Fruit fly (Drosophila melanogaster) whole organism, wandering third instar larva: ENCODE measurements around the gene TfAP-2.

Source experiments
- Abd-B ChIP-seq: fragments of >200 bp; optimal IDR thresholded peaks from 2 replicates; lab custom pipeline; 2017; ENCODE audit warnings: missing biosample characterization, missing genetic modification characterization
- Dfd ChIP-seq: fragments of >200 bp; optimal IDR thresholded peaks from 2 replicates; lab custom pipeline; 2017; ENCODE audit warnings: missing biosample characterization, missing genetic modification characterization
- GATAd ChIP-seq: sonication (Bioruptor generic); optimal IDR thresholded peaks from 2 replicates; lab custom pipeline; 2016; ENCODE audit warnings: missing biosample characterization, missing genetic modification characterization
- dmrt93B ChIP-seq: fragments of 200-800 bp; sonication (Bioruptor generic); optimal IDR thresholded peaks from 2 replicates; lab custom pipeline; 2018; ENCODE audit warnings: missing biosample characterization, mild to moderate bottlenecking, missing genetic modification characterization
- ey ChIP-seq: fragments of 200-800 bp; sonication (Bioruptor generic); optimal IDR thresholded peaks from 2 replicates; lab custom pipeline; 2016; ENCODE audit warnings: missing biosample characterization, missing genetic modification characterization
- h ChIP-seq: fragments of 200-800 bp; sonication (Bioruptor generic); optimal IDR thresholded peaks from 3 replicates; lab custom pipeline; 2016; ENCODE audit warnings: missing biosample characterization, mild to moderate bottlenecking, missing genetic modification characterization
- lola ChIP-seq: fragments of >200 bp; optimal IDR thresholded peaks from 2 replicates; lab custom pipeline; 2017; ENCODE audit warnings: missing biosample characterization, missing genetic modification characterization
- pan ChIP-seq: fragments of >200 bp; optimal IDR thresholded peaks from 2 replicates; lab custom pipeline; 2017
- psq ChIP-seq: fragments of 200-800 bp; sonication (Bioruptor generic); optimal IDR thresholded peaks from 3 replicates; lab custom pipeline; 2017; ENCODE audit warnings: missing biosample characterization, mild to moderate bottlenecking, missing genetic modification characterization, moderate library complexity
- woc ChIP-seq: sonication (Bioruptor generic); optimal IDR thresholded peaks from 2 replicates; lab custom pipeline; 2016; ENCODE audit warnings: missing biosample characterization, mild to moderate bottlenecking, missing genetic modification characterization

DNA sequence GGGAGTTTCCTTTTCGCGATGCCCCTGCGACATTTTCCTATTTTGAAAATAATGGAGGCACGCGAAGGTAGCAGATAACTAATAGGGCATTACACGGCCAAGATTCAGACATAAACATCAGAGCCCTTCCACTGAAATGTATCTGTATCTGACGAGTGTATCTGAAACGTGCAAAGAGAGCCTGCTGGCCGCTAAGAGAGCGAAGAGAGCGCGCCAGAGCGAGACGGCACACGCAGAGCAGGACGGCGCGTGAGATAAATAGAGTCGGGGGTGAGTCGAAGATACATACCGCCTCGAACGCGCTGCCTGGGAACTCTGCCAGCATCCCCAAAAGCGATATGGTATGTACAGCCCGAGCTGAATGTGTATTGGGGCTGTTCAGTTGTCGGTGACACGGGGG lies 1.9 kb upstream of the TfAP-2 start:
- TF ChIP-seq ey (no peak), pan (no peak), dmrt93B (GFP tag; lab: Kevin White, UChicago) (no peak), Abd-B (no peak), woc (no peak), GATAd (GFP tag; lab: Kevin White, UChicago) (no peak), psq (GFP tag; lab: Kevin White, UChicago) (no peak), lola (GFP tag; lab: Kevin White, UChicago) (no peak), Dfd (GFP tag; lab: Kevin White, UChicago) (no peak), h (GFP tag; lab: Kevin White, UChicago) (no peak)
